Worm (Caenorhabditis elegans) whole organism, L2 larva: ENCODE data around the gene Y54E2A.4.

Experiments used
- R02D3.7 ChIP-seq: fragments of 150-350 bp; optimal IDR thresholded peaks from 2 replicates; lab custom pipeline; 2014; ENCODE audit warnings: missing biosample characterization, missing genetic modification characterization
- ZK546.5 ChIP-seq: sonication (generic microtip); optimal IDR thresholded peaks from 2 replicates; lab custom pipeline; 2017; ENCODE audit warnings: missing biosample characterization, missing genetic modification characterization
- alr-1 ChIP-seq: fragments of 150-350 bp; optimal IDR thresholded peaks from 2 replicates; lab custom pipeline; 2014; ENCODE audit warnings: missing biosample characterization, missing genetic modification characterization
- aly-2 ChIP-seq: fragments of 150-350 bp; optimal IDR thresholded peaks from 2 replicates; lab custom pipeline; 2014; ENCODE audit warnings: missing biosample characterization, missing genetic modification characterization
- elt-3 ChIP-seq: sonication (generic microtip); optimal IDR thresholded peaks from 2 replicates; lab custom pipeline; 2017; ENCODE audit warnings: missing biosample characterization, missing genetic modification characterization
- lin-39 ChIP-seq: fragments of 150-350 bp; optimal IDR thresholded peaks from 2 replicates; lab custom pipeline; 2014; ENCODE audit warnings: missing biosample characterization, missing genetic modification reagents, missing genetic modification characterization
- zag-1 ChIP-seq: fragments of 150-350 bp; optimal IDR thresholded peaks from 2 replicates; lab custom pipeline; 2014; ENCODE audit warnings: missing biosample characterization, missing genetic modification characterization

DNA sequence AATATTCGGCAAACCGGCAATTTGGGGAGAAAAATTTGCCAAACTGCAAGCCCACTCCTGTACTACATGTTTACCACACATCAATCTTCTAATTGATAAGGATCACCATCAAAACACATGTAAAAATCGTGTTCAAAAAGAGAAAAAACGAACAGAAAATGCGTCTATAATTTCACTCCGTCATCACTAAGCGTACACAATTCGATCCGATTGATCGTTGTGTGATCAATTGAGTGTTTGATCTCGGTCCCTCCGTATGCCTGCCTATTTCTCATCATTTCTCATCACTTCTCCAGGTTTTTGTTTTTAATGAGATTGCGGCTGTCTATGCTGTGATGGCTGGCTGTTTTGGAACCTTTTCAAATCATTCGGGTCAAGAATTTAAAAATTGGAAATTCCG is 71.0 kb downstream of the Y54E2A.4 start:
- TF ChIP-seq elt-3 (tag; lab: Kevin White, UChicago): no peak
- no peak for TF ChIP-seq aly-2
- TF ChIP-seq R02D3.7: no peak
- no peak for TF ChIP-seq alr-1
- TF ChIP-seq ZK546.5: no peak
- TF ChIP-seq zag-1: no peak
- TF ChIP-seq lin-39 (tag; lab: Kevin White, UChicago): no peak
